Worm (Caenorhabditis elegans): ENCODE measurements around the gene clc-18.

- TF ChIP-seq snpc-4 (tag; optimal IDR thresholded peaks at IDR 0.05) (no peak), ama-1 (optimal IDR thresholded peaks at IDR 0.05) (no peak), unc-39 (tag; optimal IDR thresholded peaks at IDR 0.05) (no peak), nhr-77 (tag; optimal IDR thresholded peaks at IDR 0.05) (no peak)
These were observed 15.8 kb upstream of the clc-18 start, which contains the start of gene T05B4.12 for ce11 chrV:4125552-4126084.
